Comparison of ENCODE assay signal across 1 fruit fly cellular context in the genomic region with DNA sequence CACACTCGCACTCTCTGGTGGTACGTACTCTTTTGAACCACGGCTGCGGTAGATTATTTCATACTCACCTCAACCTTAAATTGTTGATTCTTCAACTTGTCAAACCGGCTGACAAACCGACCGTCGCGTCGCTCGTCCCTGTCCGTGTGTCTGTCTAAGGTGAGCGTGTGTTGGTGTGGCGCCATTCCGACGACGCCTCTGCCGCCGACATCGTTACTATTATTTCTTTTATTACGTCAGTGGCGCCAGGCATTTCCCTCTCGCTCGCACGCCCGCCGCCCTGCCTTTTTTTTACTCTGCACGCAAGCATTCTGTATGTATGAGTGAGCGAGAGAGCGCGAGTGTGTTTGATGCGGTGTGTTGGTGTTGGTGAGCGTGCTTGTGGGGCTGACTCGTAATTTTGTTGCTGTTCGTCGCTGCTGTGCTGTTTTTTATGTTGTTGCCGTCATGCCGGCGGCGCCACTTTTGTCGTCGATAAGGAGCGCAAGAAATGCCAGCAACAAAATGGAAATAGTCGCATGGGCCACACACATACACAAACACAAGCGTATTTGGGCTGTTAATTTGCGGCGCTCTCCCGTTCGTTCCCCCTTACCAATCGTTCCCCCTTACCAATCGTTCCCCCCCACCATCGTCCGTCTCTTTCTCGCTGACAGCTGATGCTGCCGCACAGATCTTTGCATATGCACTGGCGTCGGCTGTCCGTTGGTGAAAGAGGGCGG.
TF ChIP-seq lines count a peak whose summit lies in the region.

No protein-coding gene starts in this region.

TF ChIP-seq in whole organism, embryonic, 481 proteins besides CTCF, POLR2A, EP300 and RAD21 (continued from another document and continues in another):
- TF ChIP-seq hkb (optimal IDR thresholded peaks at IDR 0.05; lab: Kevin White, UChicago) = no peak
- TF ChIP-seq hkb (GFP tag; IDR thresholded peaks at IDR 0.05; lab: Robert Waterston, UW) = peak; percentile 29; the same call in 1 of the 2 replicates
- peak; percentile 34 for TF ChIP-seq Kr (GFP tag; optimal IDR thresholded peaks at IDR 0.05; lab: Kevin White, UChicago)
- no peak for TF ChIP-seq CG31365 (tag; optimal IDR thresholded peaks at IDR 0.05; lab: Kevin White, UChicago)
- TF ChIP-seq Doc2 (GFP tag; IDR thresholded peaks at IDR 0.05; lab: Robert Waterston, UW) = no peak
- TF ChIP-seq CG2116 (GFP tag; optimal IDR thresholded peaks at IDR 0.05; lab: Kevin White, UChicago) = peak; percentile 14
- TF ChIP-seq CG11504 (tag; optimal IDR thresholded peaks at IDR 0.05; lab: Kevin White, UChicago) = peak; percentile 80
- TF ChIP-seq ash1 (GFP tag; optimal IDR thresholded peaks at IDR 0.05; lab: Kevin White, UChicago) = peak; percentile 32
- peak; percentile 56 for TF ChIP-seq caup (GFP tag; optimal IDR thresholded peaks at IDR 0.05; lab: Kevin White, UChicago; ENCODE audit: severe bottlenecking)
- TF ChIP-seq Opbp (GFP tag; IDR thresholded peaks at IDR 0.05; lab: Robert Waterston, UW; ENCODE audit: partially characterized antibody) = peak; percentile 47; the same call in 2 of the 3 replicates
- 0 out of 2 replicates have a peak, but pooled peaks have one; percentile 29 for TF ChIP-seq CG11247 (GFP tag; IDR thresholded peaks at IDR 0.05; lab: Robert Waterston, UW)
- peak; percentile 18 for TF ChIP-seq pb (GFP tag; optimal IDR thresholded peaks at IDR 0.05; lab: Kevin White, UChicago)
- TF ChIP-seq sima (GFP tag; optimal IDR thresholded peaks at IDR 0.05; lab: Kevin White, UChicago) = no peak
- peak; percentile 45 for TF ChIP-seq CG12299 (tag; optimal IDR thresholded peaks at IDR 0.05; lab: Kevin White, UChicago)
- TF ChIP-seq Trl (optimal IDR thresholded peaks at IDR 0.05; lab: Kevin White, UChicago) = peak; percentile 65 to 82
- TF ChIP-seq Trl (GFP tag; optimal IDR thresholded peaks at IDR 0.05; lab: Kevin White, UChicago) = peak; percentile 43
- TF ChIP-seq lab (GFP tag; optimal IDR thresholded peaks at IDR 0.05; lab: Kevin White, UChicago) = peak; percentile 30
- TF ChIP-seq sug (tag; optimal IDR thresholded peaks at IDR 0.05; lab: Kevin White, UChicago) = peak; percentile 87
- TF ChIP-seq HmgZ (tag; optimal IDR thresholded peaks at IDR 0.05; lab: Kevin White, UChicago) = peak; percentile 57
- 0 out of 3 replicates have a peak, but pooled peaks have one; percentile 32 for TF ChIP-seq HLH4C (GFP tag; IDR thresholded peaks at IDR 0.05; lab: Robert Waterston, UW; ENCODE audit: partially characterized antibody)
- peak; percentile 47 for TF ChIP-seq dm (GFP tag; optimal IDR thresholded peaks at IDR 0.05; lab: Kevin White, UChicago)
- TF ChIP-seq unc-4 (GFP tag; IDR thresholded peaks at IDR 0.05; lab: Robert Waterston, UW; ENCODE audit: partially characterized antibody) = peak; percentile 29
- TF ChIP-seq CG6765 (GFP tag; optimal IDR thresholded peaks at IDR 0.05; lab: Kevin White, UChicago) = peak; percentile 62
- no peak; the same call in 2 of the 3 replicates for TF ChIP-seq B-H1 (GFP tag; IDR thresholded peaks at IDR 0.05; lab: Robert Waterston, UW)
- TF ChIP-seq Hey (tag; optimal IDR thresholded peaks at IDR 0.05; lab: Kevin White, UChicago) = peak; percentile 71
- peak; percentile 64 for TF ChIP-seq HLHmδ (GFP tag; optimal IDR thresholded peaks at IDR 0.05; lab: Kevin White, UChicago)
- TF ChIP-seq CG12769 (tag; optimal IDR thresholded peaks at IDR 0.05; lab: Kevin White, UChicago) = peak; percentile 97
- TF ChIP-seq CG18599 (GFP tag; optimal IDR thresholded peaks at IDR 0.05; lab: Kevin White, UChicago) = peak; percentile 47
- TF ChIP-seq h (optimal IDR thresholded peaks at IDR 0.05; lab: Kevin White, UChicago) = no peak
- TF ChIP-seq Dip2 (GFP tag; IDR thresholded peaks at IDR 0.05; lab: Robert Waterston, UW) = no peak
- TF ChIP-seq usp (GFP tag; optimal IDR thresholded peaks at IDR 0.05; lab: Kevin White, UChicago) = no peak
- TF ChIP-seq fd102C (GFP tag; optimal IDR thresholded peaks at IDR 0.05; lab: Kevin White, UChicago) = no peak
- no peak for TF ChIP-seq oc (tag; optimal IDR thresholded peaks at IDR 0.05; lab: Kevin White, UChicago)
- no peak for TF ChIP-seq CG7786 (GFP tag; optimal IDR thresholded peaks at IDR 0.05; lab: Kevin White, UChicago)
- peak; percentile 85 for TF ChIP-seq CG5180 (GFP tag; optimal IDR thresholded peaks at IDR 0.05; lab: Kevin White, UChicago)
- peak; percentile 32 for TF ChIP-seq nau (GFP tag; optimal IDR thresholded peaks at IDR 0.05; lab: Kevin White, UChicago)
- TF ChIP-seq CG10959 (GFP tag; IDR thresholded peaks at IDR 0.05; lab: Robert Waterston, UW) = no peak
- TF ChIP-seq CG6175 (GFP tag; IDR thresholded peaks at IDR 0.05; lab: Robert Waterston, UW) = peak; percentile 97
- no peak for TF ChIP-seq H15 (GFP tag; IDR thresholded peaks at IDR 0.05; lab: Robert Waterston, UW)
- no peak for TF ChIP-seq CG7357 (GFP tag; IDR thresholded peaks at IDR 0.05; lab: Robert Waterston, UW)
- TF ChIP-seq Aef1 (GFP tag; IDR thresholded peaks at IDR 0.05; lab: Robert Waterston, UW) = peak; percentile 76
- TF ChIP-seq cas (GFP tag; IDR thresholded peaks at IDR 0.05; lab: Robert Waterston, UW) = no peak
- no peak for TF ChIP-seq vfl (GFP tag; optimal IDR thresholded peaks at IDR 0.05; lab: Kevin White, UChicago)
- no peak for TF ChIP-seq emc (GFP tag; optimal IDR thresholded peaks at IDR 0.05; lab: Kevin White, UChicago)
- TF ChIP-seq CG5953 (GFP tag; IDR thresholded peaks at IDR 0.05; lab: Robert Waterston, UW) = 0 out of 2 replicates have a peak, but pooled peaks have one; percentile 6
- peak; percentile 15 for TF ChIP-seq NC2β (GFP tag; optimal IDR thresholded peaks at IDR 0.05; lab: Kevin White, UChicago)
- peak; percentile 100 for TF ChIP-seq sqz (GFP tag; optimal IDR thresholded peaks at IDR 0.05; lab: Kevin White, UChicago)
- TF ChIP-seq CG7987 (GFP tag; optimal IDR thresholded peaks at IDR 0.05; lab: Kevin White, UChicago) = peak; percentile 34
- no peak for TF ChIP-seq CG2875 (GFP tag; optimal IDR thresholded peaks at IDR 0.05; lab: Kevin White, UChicago)
- no peak for TF ChIP-seq zen2 (GFP tag; IDR thresholded peaks at IDR 0.05; lab: Robert Waterston, UW; ENCODE audit: partially characterized antibody)
- no peak for TF ChIP-seq Hsf (GFP tag; optimal IDR thresholded peaks at IDR 0.05; lab: Kevin White, UChicago)
- TF ChIP-seq D (optimal IDR thresholded peaks at IDR 0.05; lab: Kevin White, UChicago) = peak; percentile 52
- no peak for TF ChIP-seq D (GFP tag; optimal IDR thresholded peaks at IDR 0.05; lab: Kevin White, UChicago)
- peak; percentile 16; the same call in 1 of the 2 replicates for TF ChIP-seq sob (GFP tag; IDR thresholded peaks at IDR 0.05; lab: Robert Waterston, UW)
- peak; percentile 33; the same call in 1 of the 2 replicates for TF ChIP-seq E2f2 (GFP tag; IDR thresholded peaks at IDR 0.05; lab: Robert Waterston, UW)
- no peak for TF ChIP-seq Nf-YA (GFP tag; IDR thresholded peaks at IDR 0.05; lab: Robert Waterston, UW)
- TF ChIP-seq al (GFP tag; IDR thresholded peaks at IDR 0.05; lab: Robert Waterston, UW) = no peak
- peak; percentile 30 for TF ChIP-seq CG17385 (GFP tag; optimal IDR thresholded peaks at IDR 0.05; lab: Kevin White, UChicago)
- peak; percentile 50 for TF ChIP-seq Atf6 (GFP tag; IDR thresholded peaks at IDR 0.05; lab: Robert Waterston, UW)
- peak; percentile 95 for TF ChIP-seq CG10209 (GFP tag; optimal IDR thresholded peaks at IDR 0.05; lab: Kevin White, UChicago)
- peak in 1 of 2 experiments; percentile 58 for TF ChIP-seq bsh (GFP tag; optimal IDR thresholded peaks at IDR 0.05; lab: Kevin White, UChicago)
- TF ChIP-seq CG17359 (tag; optimal IDR thresholded peaks at IDR 0.05; lab: Kevin White, UChicago) = no peak
- peak; percentile 77 for TF ChIP-seq sens (GFP tag; lab: Kevin White, UChicago)
- TF ChIP-seq nmo (GFP tag; optimal IDR thresholded peaks at IDR 0.05; lab: Kevin White, UChicago) = peak; percentile 51
- peak; percentile 99 for TF ChIP-seq crol (GFP tag; IDR thresholded peaks at IDR 0.05; lab: Robert Waterston, UW)
- no peak for TF ChIP-seq tx (GFP tag; optimal IDR thresholded peaks at IDR 0.05; lab: Kevin White, UChicago)
- peak; percentile 64; the same call in 2 of the 3 replicates for TF ChIP-seq Dbx (GFP tag; IDR thresholded peaks at IDR 0.05; lab: Robert Waterston, UW)
- TF ChIP-seq Dad (GFP tag; optimal IDR thresholded peaks at IDR 0.05; lab: Kevin White, UChicago) = no peak
- no peak for TF ChIP-seq danr (GFP tag; IDR thresholded peaks at IDR 0.05; lab: Robert Waterston, UW)
- peak; percentile 93 for TF ChIP-seq CG8478 (optimal IDR thresholded peaks at IDR 0.05; lab: Kevin White, UChicago)
- TF ChIP-seq Antp (GFP tag; optimal IDR thresholded peaks at IDR 0.05; lab: Kevin White, UChicago) = no peak
- TF ChIP-seq CG4820 (GFP tag; optimal IDR thresholded peaks at IDR 0.05; lab: Kevin White, UChicago) = no peak
- no peak for TF ChIP-seq CG33213 (GFP tag; optimal IDR thresholded peaks at IDR 0.05; lab: Kevin White, UChicago)
- TF ChIP-seq Hmr (GFP tag; optimal IDR thresholded peaks at IDR 0.05; lab: Kevin White, UChicago) = peak; percentile 42
- TF ChIP-seq wek (GFP tag; optimal IDR thresholded peaks at IDR 0.05; lab: Kevin White, UChicago) = no peak
- peak; percentile 25 for TF ChIP-seq org-1 (GFP tag; optimal IDR thresholded peaks at IDR 0.05; lab: Kevin White, UChicago)
- peak; percentile 11; the same call in 1 of the 2 replicates for TF ChIP-seq bowl (GFP tag; IDR thresholded peaks at IDR 0.05; lab: Robert Waterston, UW)
- TF ChIP-seq CG10431 (GFP tag; optimal IDR thresholded peaks at IDR 0.05; lab: Kevin White, UChicago) = no peak
- TF ChIP-seq CG1792 (GFP tag; optimal IDR thresholded peaks at IDR 0.05; lab: Kevin White, UChicago) = no peak
- TF ChIP-seq maf-S (GFP tag; optimal IDR thresholded peaks at IDR 0.05; lab: Kevin White, UChicago) = no peak
- peak; percentile 69 for TF ChIP-seq CG34376 (GFP tag; optimal IDR thresholded peaks at IDR 0.05; lab: Kevin White, UChicago)
- TF ChIP-seq pros (GFP tag; optimal IDR thresholded peaks at IDR 0.05; lab: Kevin White, UChicago) = peak; percentile 86
- TF ChIP-seq CG34224 (GFP tag; IDR thresholded peaks at IDR 0.05; lab: Robert Waterston, UW; ENCODE audit: partially characterized antibody) = peak; percentile 51; the same call in 1 of the 3 replicates
- no peak for TF ChIP-seq pho (GFP tag; optimal IDR thresholded peaks at IDR 0.05; lab: Kevin White, UChicago)
- TF ChIP-seq gt (GFP tag; IDR thresholded peaks at IDR 0.05; lab: Robert Waterston, UW) = peak; percentile 36; the same call in 1 of the 2 replicates
- TF ChIP-seq CG2678 (tag; optimal IDR thresholded peaks at IDR 0.05; lab: Kevin White, UChicago) = peak; percentile 9
- no peak for TF ChIP-seq CG1602 (GFP tag; optimal IDR thresholded peaks at IDR 0.05; lab: Kevin White, UChicago)
- peak in 1 of 2 experiments; percentile 70 for TF ChIP-seq Hr51 (GFP tag; optimal IDR thresholded peaks at IDR 0.05; lab: Kevin White, UChicago)
- peak; percentile 30 for TF ChIP-seq phol (tag; optimal IDR thresholded peaks at IDR 0.05; lab: Kevin White, UChicago)
- no peak for TF ChIP-seq CG12391 (tag; optimal IDR thresholded peaks at IDR 0.05; lab: Kevin White, UChicago)
- TF ChIP-seq gsb (GFP tag; IDR thresholded peaks at IDR 0.05; lab: Robert Waterston, UW) = no peak
- no peak for TF ChIP-seq TFAM (GFP tag; optimal IDR thresholded peaks at IDR 0.05; lab: Kevin White, UChicago)
- TF ChIP-seq CG7928 (GFP tag; optimal IDR thresholded peaks at IDR 0.05; lab: Kevin White, UChicago) = no peak
- no peak for TF ChIP-seq CG31441 (GFP tag; IDR thresholded peaks at IDR 0.05; lab: Robert Waterston, UW)
- TF ChIP-seq D19B (GFP tag; optimal IDR thresholded peaks at IDR 0.05; lab: Kevin White, UChicago) = no peak
- TF ChIP-seq ranshi (GFP tag; IDR thresholded peaks at IDR 0.05; lab: Robert Waterston, UW) = no peak
- no peak for TF ChIP-seq yki (optimal IDR thresholded peaks at IDR 0.05; lab: Kevin White, UChicago)
- TF ChIP-seq CG11695 (GFP tag; IDR thresholded peaks at IDR 0.05; lab: Robert Waterston, UW) = 0 out of 3 replicates have a peak, but pooled peaks have one; percentile 18
- TF ChIP-seq CG34422 (GFP tag; IDR thresholded peaks at IDR 0.05; lab: Robert Waterston, UW) = peak; percentile 63; the same call in 1 of the 3 replicates
- TF ChIP-seq odd (GFP tag; optimal IDR thresholded peaks at IDR 0.05; lab: Kevin White, UChicago) = peak; percentile 34
- no peak for TF ChIP-seq CG18262 (tag; optimal IDR thresholded peaks at IDR 0.05; lab: Kevin White, UChicago)
- peak; percentile 30 for TF ChIP-seq lbe (GFP tag; optimal IDR thresholded peaks at IDR 0.05; lab: Kevin White, UChicago)
- 0 out of 2 replicates have a peak, but pooled peaks have one; percentile 25 for TF ChIP-seq Rx (GFP tag; IDR thresholded peaks at IDR 0.05; lab: Robert Waterston, UW)
- TF ChIP-seq onecut (GFP tag; IDR thresholded peaks at IDR 0.05; lab: Robert Waterston, UW) = peak; percentile 21; the same call in 1 of the 2 replicates
- no peak for TF ChIP-seq CG14050 (GFP tag; IDR thresholded peaks at IDR 0.05; lab: Robert Waterston, UW)
- no peak for TF ChIP-seq btn (GFP tag; optimal IDR thresholded peaks at IDR 0.05; lab: Kevin White, UChicago)
- TF ChIP-seq gcm (GFP tag; optimal IDR thresholded peaks at IDR 0.05; lab: Kevin White, UChicago) = peak; percentile 53
- peak; percentile 77 for TF ChIP-seq z (GFP tag; IDR thresholded peaks at IDR 0.05; lab: Robert Waterston, UW)
- TF ChIP-seq CG1832 (GFP tag; optimal IDR thresholded peaks at IDR 0.05; lab: Kevin White, UChicago) = peak; percentile 92
- TF ChIP-seq chn (GFP tag; optimal IDR thresholded peaks at IDR 0.05; lab: Kevin White, UChicago) = peak; percentile 58
- peak; percentile 29 for TF ChIP-seq CG10147 (GFP tag; optimal IDR thresholded peaks at IDR 0.05; lab: Kevin White, UChicago)
- no peak for TF ChIP-seq her (GFP tag; optimal IDR thresholded peaks at IDR 0.05; lab: Kevin White, UChicago)
- peak; percentile 24 for TF ChIP-seq CG9727 (GFP tag; optimal IDR thresholded peaks at IDR 0.05; lab: Kevin White, UChicago)
- TF ChIP-seq Drgx (GFP tag; IDR thresholded peaks at IDR 0.05; lab: Robert Waterston, UW) = peak; percentile 51
- TF ChIP-seq mld (GFP tag; IDR thresholded peaks at IDR 0.05; lab: Robert Waterston, UW; ENCODE audit: partially characterized antibody) = peak; percentile 57; the same call in 1 of the 3 replicates
- peak; percentile 71 for TF ChIP-seq CG8924 (tag; optimal IDR thresholded peaks at IDR 0.05; lab: Kevin White, UChicago)
- TF ChIP-seq Ada2b (GFP tag; IDR thresholded peaks at IDR 0.05; lab: Robert Waterston, UW) = no peak
- peak; percentile 22; the same call in 1 of the 2 replicates for TF ChIP-seq MBD-R2 (GFP tag; IDR thresholded peaks at IDR 0.05; lab: Robert Waterston, UW)
- TF ChIP-seq unpg (GFP tag; optimal IDR thresholded peaks at IDR 0.05; lab: Kevin White, UChicago) = no peak
- no peak; the same call in 1 of the 2 replicates for TF ChIP-seq amos (GFP tag; IDR thresholded peaks at IDR 0.05; lab: Robert Waterston, UW; ENCODE audit: partially characterized antibody)
- TF ChIP-seq CG1603 (tag; optimal IDR thresholded peaks at IDR 0.05; lab: Kevin White, UChicago) = no peak
